Fruit fly (Drosophila melanogaster) whole organism, embryonic: Measurements from ENCODE around the gene Reck.

Experiments
- Ada2b ChIP-seq: fragments of 200-800 bp; sonication (Bioruptor generic); IDR thresholded peaks from 2 replicates; pipeline ENCODE4 v1.3.6; 2022; ENCODE audit warnings: missing biosample characterization, missing genetic modification characterization
- Asciz ChIP-seq: fragments of 200-800 bp; sonication (Bioruptor generic); optimal IDR thresholded peaks from 2 replicates; lab custom pipeline; 2017; ENCODE audit warnings: missing biosample characterization, mild to moderate bottlenecking, missing genetic modification characterization, missing genetic modification reagents
- Atf-2 ChIP-seq: fragments of 200-800 bp; sonication (Bioruptor generic); optimal IDR thresholded peaks from 2 replicates; lab custom pipeline; 2016; ENCODE audit warnings: missing biosample characterization, missing genetic modification characterization
- BEAF-32 ChIP-seq: fragments of 200-800 bp; sonication (Bioruptor generic); optimal IDR thresholded peaks from 3 replicates; lab custom pipeline; 2017; ENCODE audit warnings: missing biosample characterization, missing genetic modification characterization, mild to moderate bottlenecking, moderate library complexity, missing genetic modification reagents
- CG10431 ChIP-seq: fragments of 200-800 bp; sonication (Bioruptor generic); optimal IDR thresholded peaks from 3 replicates; lab custom pipeline; 2018; ENCODE audit warnings: missing biosample characterization, mild to moderate bottlenecking, missing genetic modification characterization
- CG12299 ChIP-seq: fragments of 200-800 bp; sonication (Bioruptor generic); optimal IDR thresholded peaks from 2 replicates; lab custom pipeline; 2018; ENCODE audit warnings: missing biosample characterization, mild to moderate bottlenecking, missing genetic modification characterization
- CG12744 ChIP-seq: fragments of 200-800 bp; sonication (Bioruptor generic); optimal IDR thresholded peaks from 2 replicates; lab custom pipeline; 2016; ENCODE audit warnings: missing biosample characterization, missing genetic modification characterization
- CG14441 ChIP-seq: fragments of 200-800 bp; sonication (Bioruptor generic); IDR thresholded peaks from 2 replicates; pipeline ENCODE4 v1.3.6; 2022; ENCODE audit warnings: missing biosample characterization, missing genetic modification characterization
- CG15601 ChIP-seq: fragments of 200-800 bp; sonication (Bioruptor generic); optimal IDR thresholded peaks from 3 replicates; lab custom pipeline; 2019; ENCODE audit warnings: missing biosample characterization, mild to moderate bottlenecking, missing genetic modification characterization, moderate library complexity
- CG1602 ChIP-seq: fragments of 200-800 bp; sonication (Bioruptor generic); optimal IDR thresholded peaks from 3 replicates; lab custom pipeline; 2016; ENCODE audit warnings: missing biosample characterization, missing genetic modification characterization
- CG17802 ChIP-seq: fragments of 200-800 bp; sonication (Bioruptor generic); optimal IDR thresholded peaks from 2 replicates; lab custom pipeline; 2018; ENCODE audit warnings: missing biosample characterization, mild to moderate bottlenecking, missing genetic modification characterization, moderate library complexity
- CG18262 ChIP-seq: fragments of 200-800 bp; optimal IDR thresholded peaks from 3 replicates; lab custom pipeline; 2019; ENCODE audit warnings: missing biosample characterization, mild to moderate bottlenecking, missing genetic modification characterization, moderate library complexity
- CG6813 ChIP-seq: fragments of 200-800 bp; sonication (Bioruptor generic); optimal IDR thresholded peaks from 2 replicates; lab custom pipeline; 2017; ENCODE audit warnings: missing biosample characterization, missing genetic modification characterization, mild to moderate bottlenecking, moderate library complexity, missing genetic modification reagents
- CG6854 ChIP-seq: fragments of 200-800 bp; sonication (Bioruptor generic); optimal IDR thresholded peaks from 3 replicates; lab custom pipeline; 2017; ENCODE audit warnings: missing biosample characterization, mild to moderate bottlenecking, missing genetic modification characterization
- CG8281 ChIP-seq: fragments of 200-800 bp; sonication (Bioruptor generic); optimal IDR thresholded peaks from 2 replicates; lab custom pipeline; 2018; ENCODE audit warnings: missing biosample characterization, mild to moderate bottlenecking, missing genetic modification characterization, moderate library complexity
- CG8944 ChIP-seq: fragments of 200-800 bp; sonication (Bioruptor generic); optimal IDR thresholded peaks from 3 replicates; lab custom pipeline; 2016; ENCODE audit warnings: missing biosample characterization, missing genetic modification characterization
- CG9817 ChIP-seq: fragments of 200-800 bp; sonication (Bioruptor generic); optimal IDR thresholded peaks from 2 replicates; lab custom pipeline; 2018; ENCODE audit warnings: missing biosample characterization, mild to moderate bottlenecking, missing genetic modification characterization, moderate library complexity
- Chrac-16 ChIP-seq: fragments of 200-800 bp; sonication (Bioruptor generic); optimal IDR thresholded peaks from 3 replicates; lab custom pipeline; 2016; ENCODE audit warnings: missing biosample characterization, missing genetic modification characterization
- CoRest ChIP-seq: fragments of 200-800 bp; sonication (Bioruptor generic); optimal IDR thresholded peaks from 3 replicates; lab custom pipeline; 2018; ENCODE audit warnings: missing biosample characterization, mild to moderate bottlenecking, missing genetic modification characterization, moderate library complexity
- D ChIP-seq, 2 experiments: fragments of 200-800 bp in 1 of 2; fragments of >200 bp in 1 of 2; sonication (Bioruptor generic) in 1 of 2; optimal IDR thresholded peaks; 2 replicates in 1 of 2; 3 replicates in 1 of 2; lab custom pipeline; 2017; ENCODE audit warnings: mild to moderate bottlenecking in 1 of 2, missing biosample characterization in 1 of 2, missing genetic modification characterization in 1 of 2, missing genetic modification reagents in 1 of 2
- D19B ChIP-seq: fragments of 200-800 bp; sonication (Bioruptor generic); optimal IDR thresholded peaks from 2 replicates; lab custom pipeline; 2017; ENCODE audit warnings: missing biosample characterization, mild to moderate bottlenecking, missing genetic modification characterization
- E2f1 ChIP-seq: fragments of 200-800 bp; sonication (Bioruptor generic); IDR thresholded peaks from 2 replicates; pipeline ENCODE4 v1.3.6; 2022; ENCODE audit warnings: missing biosample characterization, missing genetic modification characterization
- ERR ChIP-seq: fragments of 200-800 bp; sonication (Bioruptor generic); optimal IDR thresholded peaks from 2 replicates; lab custom pipeline; 2016; ENCODE audit warnings: missing biosample characterization, missing genetic modification characterization
- Ets65A ChIP-seq: fragments of 200-800 bp; sonication (Bioruptor generic); peaks from one replicate; lab custom pipeline; 2016; ENCODE audit warnings: missing biosample characterization, missing genetic modification characterization
- Fer2 ChIP-seq: fragments of 200-800 bp; sonication (Bioruptor generic); optimal IDR thresholded peaks from 2 replicates; lab custom pipeline; 2018; ENCODE audit warnings: missing biosample characterization, mild to moderate bottlenecking, missing genetic modification characterization, moderate library complexity
- Lhr ChIP-seq: fragments of 200-800 bp; sonication (Bioruptor generic); optimal IDR thresholded peaks from 3 replicates; lab custom pipeline; 2017; ENCODE audit warnings: mild to moderate bottlenecking, missing biosample characterization, missing genetic modification reagents, missing genetic modification characterization
- Max ChIP-seq: fragments of 200-800 bp; sonication (Bioruptor generic); optimal IDR thresholded peaks from 2 replicates; lab custom pipeline; 2016; ENCODE audit warnings: missing biosample characterization, mild to moderate bottlenecking, missing genetic modification characterization
- Ravus ChIP-seq: fragments of 200-800 bp; sonication (Bioruptor generic); IDR thresholded peaks from 2 replicates; pipeline ENCODE4 v1.3.6; 2022; ENCODE audit warnings: missing biosample characterization, missing genetic modification characterization
- Taf1 ChIP-seq: fragments of 200-800 bp; sonication (Bioruptor generic); IDR thresholded peaks from 2 replicates; pipeline ENCODE4 v1.3.6; 2022; ENCODE audit warnings: missing biosample characterization, missing genetic modification characterization
- Usf ChIP-seq: fragments of 200-800 bp; sonication (Bioruptor generic); optimal IDR thresholded peaks from 2 replicates; lab custom pipeline; 2017; ENCODE audit warnings: missing genotype, missing biosample characterization, missing genetic modification characterization
- ac ChIP-seq: fragments of 200-800 bp; sonication (Bioruptor generic); optimal IDR thresholded peaks from 3 replicates; lab custom pipeline; 2017; ENCODE audit warnings: missing biosample characterization, mild to moderate bottlenecking, missing genetic modification characterization
- ash1 ChIP-seq: fragments of 200-800 bp; sonication (Bioruptor generic); optimal IDR thresholded peaks from 2 replicates; lab custom pipeline; 2018; ENCODE audit warnings: missing biosample characterization, mild to moderate bottlenecking, missing genetic modification characterization
- bigmax ChIP-seq: fragments of 200-800 bp; sonication (Bioruptor generic); optimal IDR thresholded peaks from 2 replicates; lab custom pipeline; 2018; ENCODE audit warnings: missing biosample characterization, mild to moderate bottlenecking, missing genetic modification characterization
- chn ChIP-seq: fragments of 200-800 bp; sonication (Bioruptor generic); optimal IDR thresholded peaks from 2 replicates; lab custom pipeline; 2016; ENCODE audit warnings: missing biosample characterization, missing genetic modification characterization
- dan ChIP-seq: fragments of 200-800 bp; sonication (Bioruptor generic); IDR thresholded peaks from 2 replicates; pipeline ENCODE4 v1.3.6; 2022; ENCODE audit warnings: missing biosample characterization, missing genetic modification characterization
- gcm ChIP-seq: fragments of 200-800 bp; sonication (Bioruptor generic); optimal IDR thresholded peaks from 2 replicates; lab custom pipeline; 2019; ENCODE audit warnings: missing biosample characterization, mild to moderate bottlenecking, missing genetic modification characterization, moderate library complexity
- gem ChIP-seq: fragments of 200-800 bp; sonication (Bioruptor generic); optimal IDR thresholded peaks from 2 replicates; lab custom pipeline; 2019; ENCODE audit warnings: missing biosample characterization, mild to moderate bottlenecking, missing genetic modification characterization, moderate library complexity
- gfzf ChIP-seq: fragments of 200-800 bp; sonication (Bioruptor generic); optimal IDR thresholded peaks from 2 replicates; lab custom pipeline; 2016; ENCODE audit warnings: missing biosample characterization, mild to moderate bottlenecking, missing genetic modification characterization, moderate library complexity
- grau ChIP-seq: fragments of 200-800 bp; optimal IDR thresholded peaks from 3 replicates; lab custom pipeline; 2019; ENCODE audit warnings: missing biosample characterization, mild to moderate bottlenecking, missing genetic modification characterization, moderate library complexity
- hb ChIP-seq: fragments of 200-800 bp; sonication (Bioruptor generic); IDR thresholded peaks from 3 replicates; pipeline ENCODE4 v1.3.6; 2022; ENCODE audit warnings: missing biosample characterization, missing genetic modification characterization; ENCODE audit not compliant: partially characterized antibody
- her ChIP-seq: fragments of 200-800 bp; sonication (Bioruptor generic); optimal IDR thresholded peaks from 2 replicates; lab custom pipeline; 2016; ENCODE audit warnings: missing biosample characterization, missing genetic modification characterization
- insv ChIP-seq, 2 experiments: fragments of 200-800 bp; sonication (Bioruptor generic); optimal IDR thresholded peaks; 3 replicates each; lab custom pipeline; 2016 to 2018; ENCODE audit warnings: missing biosample characterization in 2 of 2, missing genetic modification characterization in 2 of 2
- jigr1 ChIP-seq: fragments of 200-800 bp; sonication (Bioruptor generic); IDR thresholded peaks from 3 replicates; pipeline ENCODE4 v1.3.6; 2022; ENCODE audit warnings: missing biosample characterization, missing genetic modification characterization
- mld ChIP-seq: fragments of 200-800 bp; sonication (Bioruptor generic); IDR thresholded peaks from 3 replicates; pipeline ENCODE4 v1.3.6; 2022; ENCODE audit warnings: missing biosample characterization, missing genetic modification characterization; ENCODE audit not compliant: partially characterized antibody
- nom ChIP-seq: fragments of 200-800 bp; sonication (Bioruptor generic); optimal IDR thresholded peaks from 2 replicates; lab custom pipeline; 2017; ENCODE audit warnings: missing biosample characterization, missing genetic modification characterization, mild to moderate bottlenecking, moderate library complexity, missing genetic modification reagents
- repo ChIP-seq: fragments of 200-800 bp; sonication (Bioruptor generic); optimal IDR thresholded peaks from 2 replicates; lab custom pipeline; 2016; ENCODE audit warnings: missing biosample characterization, missing genetic modification characterization
- sna ChIP-seq: fragments of 200-800 bp; sonication (Bioruptor generic); IDR thresholded peaks from 2 replicates; pipeline ENCODE4 v1.3.6; 2022; ENCODE audit warnings: missing biosample characterization, missing genetic modification characterization; ENCODE audit not compliant: partially characterized antibody
- sob ChIP-seq: fragments of 200-800 bp; sonication (Bioruptor generic); IDR thresholded peaks from 2 replicates; pipeline ENCODE4 v1.3.6; 2022; ENCODE audit warnings: missing biosample characterization, missing genetic modification characterization
- tin ChIP-seq: fragments of 200-800 bp; sonication (Bioruptor generic); optimal IDR thresholded peaks from 3 replicates; lab custom pipeline; 2016; ENCODE audit warnings: missing biosample characterization, missing genetic modification characterization
- wor ChIP-seq: fragments of 200-800 bp; sonication (Bioruptor generic); IDR thresholded peaks from 2 replicates; pipeline ENCODE4 v1.3.6; 2022; ENCODE audit warnings: missing biosample characterization, missing genetic modification characterization

Reck gene

DNA sequence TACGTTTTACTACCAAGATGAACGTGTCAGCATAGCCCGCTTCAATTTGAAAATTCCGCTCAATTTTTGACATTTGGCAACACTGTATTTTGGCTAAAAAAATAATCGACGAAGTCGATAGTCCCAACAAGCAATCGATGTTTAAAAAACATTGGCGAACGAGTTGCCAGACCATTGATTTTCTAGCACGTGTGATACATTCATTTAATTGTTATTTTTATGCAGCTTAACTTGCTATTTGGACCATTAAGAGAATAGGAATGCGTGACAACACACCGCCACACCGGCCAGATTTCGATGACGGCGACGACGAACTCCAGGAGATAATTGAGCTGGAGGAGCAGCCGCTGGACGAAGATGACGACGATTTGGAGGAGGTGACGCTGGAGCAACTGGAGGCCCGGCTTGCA is 31.2 kb downstream of the Reck start, which contains the start of gene CG5114 (continued):
- TF ChIP-seq CG9817 (tag; lab: Kevin White, UChicago) (peak; percentile 22), Taf1 (GFP tag; lab: Robert Waterston, UW) (no peak), Ada2b (no peak; the same call in 1 of the 2 replicates), CG8944 (GFP tag; lab: Kevin White, UChicago) (peak; percentile 24), Max (GFP tag; lab: Kevin White, UChicago) (peak; percentile 96), CG12744 (GFP tag; lab: Kevin White, UChicago) (peak; percentile 3), Asciz (no peak), sna (peak; percentile 86), BEAF-32 (peak; percentile 93), tin (GFP tag; lab: Kevin White, UChicago) (peak; percentile 3), CG15601 (tag; lab: Kevin White, UChicago) (peak; percentile 6), Ets65A (peak; percentile 32), CG18262 (tag; lab: Kevin White, UChicago) (peak; percentile 29), jigr1 (no peak), Atf-2 (GFP tag; lab: Kevin White, UChicago) (peak; percentile 11), gem (tag; lab: Kevin White, UChicago) (peak; percentile 29), sob (GFP tag; lab: Robert Waterston, UW) (peak; percentile 63; the same call in 1 of the 2 replicates), her (peak; percentile 60), Usf (no peak), Lhr (peak; percentile 38), gcm (GFP tag; lab: Kevin White, UChicago) (peak; percentile 17), CoRest (tag; lab: Kevin White, UChicago) (peak; percentile 45), D (optimal IDR thresholded peaks at IDR 0.05; lab: Kevin White, UChicago) (peak; percentile 78), D (GFP tag; optimal IDR thresholded peaks at IDR 0.05; lab: Kevin White, UChicago) (no peak), hb (GFP tag; lab: Robert Waterston, UW) (peak; percentile 87; the same call in 2 of the 3 replicates), CG12299 (tag; lab: Kevin White, UChicago) (no peak), insv (GFP tag; optimal IDR thresholded peaks at IDR 0.05; lab: Kevin White, UChicago) (peak in 1 of 2 experiments; percentile 23), CG10431 (GFP tag; lab: Kevin White, UChicago) (no peak), E2f1 (GFP tag; lab: Robert Waterston, UW) (no peak), CG17802 (tag; lab: Kevin White, UChicago) (no peak), mld (GFP tag; lab: Robert Waterston, UW) (peak; percentile 58; the same call in 1 of the 3 replicates), ac (no peak), grau (tag; lab: Kevin White, UChicago) (peak; percentile 55), chn (GFP tag; lab: Kevin White, UChicago) (no peak), Ravus (GFP tag; lab: Robert Waterston, UW) (no peak), CG6854 (no peak), bigmax (GFP tag; lab: Kevin White, UChicago) (no peak), D19B (GFP tag; lab: Kevin White, UChicago) (no peak), dan (GFP tag; lab: Robert Waterston, UW) (no peak), CG1602 (GFP tag; lab: Kevin White, UChicago) (no peak), ERR (GFP tag; lab: Kevin White, UChicago) (peak; percentile 66), CG14441 (GFP tag; lab: Robert Waterston, UW) (peak; percentile 38; the same call in 1 of the 2 replicates), Chrac-16 (GFP tag; lab: Kevin White, UChicago) (no peak), nom (GFP tag; lab: Kevin White, UChicago) (no peak), CG8281 (tag; lab: Kevin White, UChicago) (no peak), repo (peak; percentile 45), Fer2 (tag; lab: Kevin White, UChicago) (no peak), CG6813 (GFP tag; lab: Kevin White, UChicago) (no peak), gfzf (peak; percentile 31), wor (GFP tag; lab: Robert Waterston, UW) (no peak), ash1 (GFP tag; lab: Kevin White, UChicago) (no peak)
